Worm (Caenorhabditis elegans) whole organism, L4/young adult: ENCODE results near the gene srh-275.
"Not testable (repeated sequence)": the region's sequence is repeated elsewhere in the genome, so short reads cannot be mapped to it uniquely, and the experiment has no call there.

Experiments used
- W03F9.2 ChIP-seq: fragments of 150-350 bp; optimal IDR thresholded peaks from 2 replicates; lab custom pipeline; 2014; ENCODE audit warnings: missing biosample characterization, missing genetic modification characterization
- dao-5 ChIP-seq: sonication (generic microtip); optimal IDR thresholded peaks from 2 replicates; lab custom pipeline; 2016; ENCODE audit warnings: missing genotype, missing genetic modification characterization, moderate library complexity, missing compliant biosample characterization
- him-1 ChIP-seq: sonication (generic microtip); optimal IDR thresholded peaks from 2 replicates; lab custom pipeline; 2016; ENCODE audit warnings: missing genotype, missing genetic modification reagents, missing genetic modification characterization, missing compliant biosample characterization

Gene srh-275

DNA sequence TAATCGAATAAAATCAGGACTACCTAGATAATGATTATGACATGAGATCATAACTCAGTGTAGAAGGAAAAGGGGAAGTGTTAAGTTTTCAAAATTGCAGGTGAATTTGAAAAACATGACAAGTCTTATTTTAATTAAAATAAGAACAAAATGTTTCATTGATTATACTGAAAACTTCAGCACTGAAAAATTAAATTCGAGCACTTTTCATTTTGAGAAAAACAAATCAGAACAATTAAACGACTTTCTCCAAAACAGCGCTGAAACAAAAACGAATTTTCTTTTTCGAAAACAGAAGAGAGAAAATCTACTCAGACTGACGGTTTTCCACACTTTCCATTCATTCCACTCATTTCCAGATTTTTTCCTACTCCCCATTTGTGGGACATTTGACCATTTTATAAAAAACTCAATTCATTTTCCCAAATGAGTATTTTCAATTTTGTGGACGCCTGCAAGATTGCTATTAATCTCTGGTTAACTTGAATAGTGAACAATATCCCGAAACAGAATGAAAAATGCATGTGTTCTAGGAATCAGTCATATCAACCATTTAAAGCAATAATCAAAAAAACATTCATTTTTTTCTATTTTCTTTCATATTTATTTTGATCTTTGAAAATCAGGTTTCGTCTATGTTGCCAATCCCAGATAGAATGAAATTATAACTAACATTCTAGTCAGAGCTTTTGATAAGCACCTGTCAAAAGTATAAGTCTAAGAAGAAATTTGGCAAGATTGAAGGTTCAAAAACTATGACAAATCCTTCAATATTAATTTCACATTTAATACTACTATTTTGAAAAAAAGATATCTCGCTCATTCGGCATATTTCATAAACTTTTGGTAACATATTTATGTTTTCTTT lies at the start of gene srh-275, which contains the start of gene srh-231:
Gene srh-275 (plus strand): TSS at position 818 of the 868 bp plus-strand sequence.
Gene srh-231 (minus strand): TSS at position 51 of the 868 bp plus-strand sequence.
- TF ChIP-seq him-1 (tag; lab: Kevin White, UChicago) (no peak), W03F9.2 (tag; lab: Kevin White, UChicago) (no peak), dao-5 (no peak)

DNA sequence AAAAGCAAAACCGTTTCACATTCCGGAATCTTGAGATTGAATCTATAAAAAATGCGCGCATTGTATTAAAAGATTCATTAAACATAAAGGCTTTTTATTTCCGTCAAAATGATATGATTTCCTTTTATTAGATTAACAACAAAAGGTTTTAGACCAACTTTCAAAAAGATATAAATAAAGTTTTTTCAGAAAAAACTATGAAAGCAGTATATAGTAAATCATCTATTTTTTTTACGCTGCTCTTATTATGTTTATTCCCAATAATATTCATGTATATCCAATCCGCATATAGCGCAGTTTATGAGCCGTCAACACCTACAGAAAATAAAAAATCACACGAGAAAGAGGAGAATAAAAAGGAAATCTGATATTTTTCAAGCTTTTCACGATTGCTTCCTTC lies 48.3 kb upstream of the srh-275 start, which contains the start of gene F07G11.2:
Gene F07G11.2 (plus strand): TSS at position 301 of the 400 bp plus-strand sequence.
- not testable (repeated sequence) for TF ChIP-seq him-1 (tag; lab: Kevin White, UChicago); dao-5; W03F9.2 (tag; lab: Kevin White, UChicago)

DNA sequence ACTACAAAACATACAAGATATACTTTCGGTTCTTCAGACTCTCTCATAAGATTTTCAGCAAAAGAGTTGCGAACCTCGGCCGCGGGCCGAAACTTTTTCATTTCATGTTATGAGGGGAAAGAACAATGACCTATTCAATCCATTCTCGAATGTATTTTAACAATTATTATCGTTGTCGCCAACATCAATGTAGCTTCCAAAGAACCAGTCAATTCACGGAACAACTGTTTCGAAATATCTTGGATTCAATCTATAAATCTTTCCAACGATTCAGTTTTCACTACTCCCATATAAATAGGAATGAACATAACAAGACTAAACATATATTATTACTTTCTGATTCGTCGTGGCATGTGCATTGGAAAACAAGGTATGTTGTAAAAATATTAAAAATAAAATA lies 45.7 kb upstream of the srh-275 start, which contains the start of gene F07G11.1:
Gene F07G11.1 (plus strand): TSS at position 301 of the 400 bp plus-strand sequence.
- TF ChIP-seq W03F9.2 (tag; lab: Kevin White, UChicago) (no peak), dao-5 (no peak), him-1 (tag; lab: Kevin White, UChicago) (no peak)

DNA sequence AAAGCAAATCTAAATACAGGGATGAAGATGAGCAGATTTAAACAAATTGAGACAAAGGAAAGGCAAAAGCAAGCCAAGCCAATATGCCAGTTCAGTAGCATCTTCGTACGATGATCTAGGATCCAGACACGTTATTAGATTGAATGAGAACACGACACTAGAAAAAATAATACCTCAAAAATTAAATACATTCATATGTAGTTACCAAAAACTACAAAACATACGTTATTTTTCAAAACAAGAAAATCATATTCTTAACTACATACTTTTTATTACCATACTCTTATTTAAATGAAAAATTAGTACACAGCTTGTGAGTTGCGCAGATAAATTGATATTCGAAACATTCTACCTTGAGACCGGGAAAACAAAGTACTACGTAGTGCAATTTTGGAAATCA lies 39.6 kb upstream of the srh-275 start, which contains the start of gene srx-6:
Gene srx-6 (minus strand): TSS at position 101 of the 400 bp plus-strand sequence.
- TF ChIP-seq dao-5 (no peak), him-1 (tag; lab: Kevin White, UChicago) (no peak), W03F9.2 (tag; lab: Kevin White, UChicago) (no peak)

DNA sequence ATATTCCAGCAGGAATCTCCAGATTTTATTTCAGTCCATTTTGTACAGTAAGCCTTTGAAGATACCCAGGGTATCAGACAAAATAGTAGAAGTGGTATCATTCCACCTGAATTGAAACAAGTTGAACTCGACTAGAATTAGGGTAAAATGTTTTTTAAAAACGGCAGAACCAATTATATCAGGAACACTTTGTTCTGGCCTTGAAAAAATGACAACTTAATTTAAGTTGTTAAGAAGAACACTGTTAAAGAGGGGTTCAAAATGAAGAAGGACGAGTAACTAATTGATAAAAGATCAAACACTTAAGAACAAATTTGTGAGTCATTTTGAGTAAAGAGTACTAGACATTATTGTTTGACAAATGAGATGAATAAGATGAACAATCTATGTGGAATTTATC lies 31.9 kb upstream of the srh-275 start, which contains the start of gene lmd-4:
Gene lmd-4 (minus strand): TSS at position 101 of the 400 bp plus-strand sequence.
- TF ChIP-seq dao-5 (no peak), W03F9.2 (tag; lab: Kevin White, UChicago) (no peak), him-1 (tag; lab: Kevin White, UChicago) (no peak)

DNA sequence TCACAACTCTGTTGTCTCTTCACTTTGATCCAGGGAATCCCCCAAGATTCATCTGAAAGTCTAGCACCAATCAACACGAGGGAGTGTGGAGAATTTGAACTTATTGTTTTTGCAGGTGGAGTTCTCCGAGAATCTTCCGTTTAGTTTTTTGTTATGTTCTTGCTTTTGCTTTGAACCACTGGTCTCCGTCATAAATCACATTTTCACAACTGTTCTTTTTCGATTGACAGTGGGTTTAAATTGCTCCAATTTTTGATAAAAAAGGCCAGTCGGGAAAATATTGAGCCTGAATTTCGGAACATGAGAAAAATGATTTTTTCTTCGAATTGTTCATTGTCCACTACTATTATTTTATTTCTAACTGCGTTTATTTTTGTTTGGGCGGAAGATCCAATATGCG lies 30.9 kb upstream of the srh-275 start, which contains the start of gene F10G2.10:
Gene F10G2.10 (plus strand): TSS at position 301 of the 400 bp plus-strand sequence.
- TF ChIP-seq him-1 (tag; lab: Kevin White, UChicago) (no peak), W03F9.2 (tag; lab: Kevin White, UChicago) (no peak), dao-5 (no peak)

DNA sequence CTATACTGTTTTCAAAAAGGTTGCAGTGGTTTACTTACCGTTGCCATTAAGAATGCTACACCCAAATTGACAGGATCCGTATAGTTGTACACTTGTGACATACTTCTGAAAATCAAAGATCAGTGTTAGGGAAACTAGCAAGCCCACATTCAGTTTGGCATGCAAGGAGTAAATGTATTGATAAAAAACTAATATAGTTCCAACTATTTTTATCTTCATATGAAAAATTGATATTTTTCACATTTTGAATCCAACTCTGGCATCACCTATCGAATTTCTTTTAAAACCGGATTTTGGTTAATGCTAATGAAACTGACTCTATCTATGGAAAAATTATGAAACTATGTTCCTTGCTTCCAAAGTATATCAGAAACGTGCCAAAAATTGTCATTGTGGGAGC lies 27.5 kb upstream of the srh-275 start, which contains the start of gene srx-92:
Gene srx-92 (minus strand): TSS at position 101 of the 400 bp plus-strand sequence.
- TF ChIP-seq W03F9.2 (tag; lab: Kevin White, UChicago) (no peak), him-1 (tag; lab: Kevin White, UChicago) (no peak)

DNA sequence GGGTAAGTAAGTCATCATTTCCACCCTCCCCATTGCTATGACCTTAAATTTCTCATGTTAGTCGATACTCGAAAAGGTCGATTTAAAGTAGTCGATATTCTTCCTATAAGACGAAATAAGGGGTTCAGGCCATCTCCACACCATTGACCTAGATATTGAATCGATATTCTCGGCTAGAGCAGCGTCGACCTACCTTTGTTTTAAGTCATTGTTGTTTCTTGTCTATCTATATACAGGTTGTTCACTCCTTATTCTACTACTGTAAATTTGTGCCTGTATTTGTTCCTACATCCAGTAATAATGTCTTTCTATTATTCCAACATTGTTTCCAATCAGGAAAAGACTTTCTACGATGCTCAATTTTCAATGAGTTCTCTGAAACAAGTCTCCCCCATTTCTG lies 25.9 kb upstream of the srh-275 start, which contains the start of gene F10G2.4:
Gene F10G2.4 (plus strand): TSS at position 301 of the 400 bp plus-strand sequence.
- TF ChIP-seq W03F9.2 (tag; lab: Kevin White, UChicago) (no peak), him-1 (tag; lab: Kevin White, UChicago) (no peak), dao-5 (no peak)

DNA sequence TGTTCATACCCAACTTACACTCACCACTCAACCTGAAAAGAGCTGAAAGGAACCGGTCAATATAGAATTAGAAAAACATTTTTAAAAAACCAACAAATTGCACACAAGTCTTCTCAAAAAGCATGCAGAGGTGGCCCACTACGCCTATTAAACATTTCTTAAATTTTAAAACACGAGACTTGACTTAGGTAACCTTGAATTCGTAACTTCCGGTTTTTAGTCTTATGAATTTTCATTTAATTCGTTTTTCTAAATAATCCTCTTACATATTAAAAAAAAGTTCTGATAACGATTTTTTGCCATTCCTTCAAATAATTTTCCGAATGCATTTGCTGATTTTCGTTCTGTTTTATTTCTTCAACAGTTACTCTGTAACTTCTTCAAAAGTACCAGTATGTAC lies 24.7 kb upstream of the srh-275 start, which contains the start of gene clec-7:
Gene clec-7 (plus strand): TSS at position 301 of the 400 bp plus-strand sequence.
- TF ChIP-seq him-1 (tag; lab: Kevin White, UChicago) (no peak), W03F9.2 (tag; lab: Kevin White, UChicago) (no peak), dao-5 (no peak)

DNA sequence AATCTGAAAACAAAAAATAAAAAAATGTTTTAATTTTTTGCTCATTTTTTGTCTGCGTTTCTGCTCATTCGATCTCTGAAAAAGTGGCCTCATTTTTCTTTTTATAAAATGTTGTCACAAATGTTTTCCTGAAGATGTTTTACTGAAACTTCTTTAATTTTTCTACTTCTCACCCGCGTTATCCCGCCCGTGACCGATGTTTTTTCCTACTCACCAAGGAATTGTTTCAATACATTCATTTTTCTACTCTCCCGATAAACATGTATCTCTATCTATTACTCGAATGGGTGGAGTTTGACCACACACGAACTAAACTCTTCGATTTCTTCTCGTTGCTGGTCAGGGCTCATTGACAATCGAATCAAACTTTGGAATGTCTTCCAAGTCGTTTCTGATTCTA lies 21.9 kb upstream of the srh-275 start, which contains the start of gene F10G2.2:
Gene F10G2.2 (plus strand): TSS at position 301 of the 400 bp plus-strand sequence.
- no peak for TF ChIP-seq W03F9.2 (tag; lab: Kevin White, UChicago)
- TF ChIP-seq dao-5: no peak

DNA sequence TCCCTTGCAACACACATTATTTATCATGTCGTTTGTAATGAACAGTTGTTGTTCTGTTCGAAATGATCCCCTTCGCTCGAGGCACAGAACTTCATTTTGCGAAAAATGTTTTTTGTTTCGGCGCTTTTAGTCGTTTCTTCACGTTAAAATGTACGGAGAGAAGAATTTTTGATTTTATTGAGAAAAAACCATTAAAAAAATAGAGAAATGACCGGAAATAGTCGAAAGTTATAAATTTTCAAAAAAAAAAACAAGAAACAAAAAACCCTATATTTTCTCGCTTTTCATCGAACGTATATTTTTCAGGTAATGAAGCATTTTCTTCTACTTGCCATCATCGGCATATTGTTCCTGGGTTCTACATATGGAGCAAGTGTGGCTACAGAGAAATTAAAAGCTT lies 20.6 kb upstream of the srh-275 start, which contains the start of gene F10G2.1:
Gene F10G2.1 (plus strand): TSS at position 301 of the 400 bp plus-strand sequence.
- no peak for TF ChIP-seq W03F9.2 (tag; lab: Kevin White, UChicago)
- TF ChIP-seq dao-5: no peak
- no peak for TF ChIP-seq him-1 (tag; lab: Kevin White, UChicago)

DNA sequence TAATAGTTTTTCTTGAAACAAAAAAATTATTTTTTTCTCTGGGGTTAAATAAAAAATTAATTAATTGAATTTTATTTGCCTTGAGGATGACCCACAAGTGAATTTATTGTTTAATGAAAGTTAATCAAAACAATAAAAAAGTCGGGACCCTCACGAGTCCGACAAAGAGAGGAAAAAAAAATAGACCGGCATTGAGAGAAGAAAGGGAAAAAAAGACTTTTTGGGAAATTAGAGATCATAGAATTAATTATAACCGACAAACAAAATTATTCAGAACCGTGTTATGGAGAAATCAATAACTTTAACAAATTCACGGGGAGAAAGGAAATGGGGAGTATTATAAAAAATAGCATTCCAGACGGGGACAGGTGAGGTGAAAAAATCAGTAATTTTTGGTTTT lies 15.6 kb upstream of the srh-275 start, which contains the start of gene F10G2.7:
Gene F10G2.7 (minus strand): TSS at position 101 of the 400 bp plus-strand sequence.
- TF ChIP-seq dao-5; him-1 (tag; lab: Kevin White, UChicago); W03F9.2 (tag; lab: Kevin White, UChicago): not testable (repeated sequence)

DNA sequence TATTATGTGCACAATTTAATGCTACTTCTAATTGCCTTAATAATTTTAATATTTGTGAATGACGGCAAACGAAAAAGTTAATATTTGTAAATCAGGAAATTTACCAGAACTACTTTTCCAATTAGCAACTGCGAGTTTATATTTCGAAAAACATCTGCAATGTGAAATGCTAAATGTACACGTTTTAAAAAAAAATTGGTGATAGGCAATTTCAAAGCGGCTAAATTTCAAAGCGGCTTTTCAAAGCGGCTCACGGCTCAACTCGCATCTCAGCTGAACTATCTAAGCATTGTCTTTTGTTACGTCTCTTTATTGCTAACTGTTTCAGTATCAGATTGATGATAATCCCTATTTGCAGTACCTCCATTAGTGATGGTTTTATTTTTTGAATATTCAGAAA lies 13.0 kb upstream of the srh-275 start, which contains the start of gene srh-187:
Gene srh-187 (minus strand): TSS at position 101 of the 400 bp plus-strand sequence.
- no peak for TF ChIP-seq dao-5
- TF ChIP-seq him-1 (tag; lab: Kevin White, UChicago): no peak
